Worm (Caenorhabditis elegans): ENCODE results near the gene Y39G8B.10.
A peak's percentile ranks its signal among the peaks of the same experiment; 100 is the strongest.

Y39G8B.10 gene

ce11 chrII:14018192-14018591, 35.3 kb upstream of the Y39G8B.10 start (continued):
- TF ChIP-seq sma-9 (GFP tag; optimal IDR thresholded peaks at IDR 0.05) (peak; percentile 78), sma-9 (tag; optimal IDR thresholded peaks at IDR 0.05) (no peak), F13H6.1 (tag; optimal IDR thresholded peaks at IDR 0.05) (peak; percentile 77), aly-2 (tag; optimal IDR thresholded peaks at IDR 0.05) (no peak), unc-39 (tag; optimal IDR thresholded peaks at IDR 0.05) (no peak), lsy-2 (tag; optimal IDR thresholded peaks at IDR 0.05) (peak; percentile 66 to 77), fos-1 (tag; optimal IDR thresholded peaks at IDR 0.05) (peak; percentile 33), nhr-10 (tag; optimal IDR thresholded peaks at IDR 0.05) (peak; percentile 26), crh-2 (tag; optimal IDR thresholded peaks at IDR 0.05) (peak; percentile 85), alr-1 (tag; optimal IDR thresholded peaks at IDR 0.05) (no peak)

- TF ChIP-seq peb-1 (tag; optimal IDR thresholded peaks at IDR 0.05), result no peak
- no peak for TF ChIP-seq lin-11 (tag; optimal IDR thresholded peaks at IDR 0.05)
- no peak for TF ChIP-seq nhr-12 (tag; optimal IDR thresholded peaks at IDR 0.05)
- TF ChIP-seq gmeb-1 (tag; optimal IDR thresholded peaks at IDR 0.05), result no peak
- no peak for TF ChIP-seq lin-39 (tag; optimal IDR thresholded peaks at IDR 0.05)
- TF ChIP-seq R02D3.7 (tag; optimal IDR thresholded peaks at IDR 0.05), result no peak
- no peak for TF ChIP-seq alr-1 (tag; optimal IDR thresholded peaks at IDR 0.05)
- TF ChIP-seq unc-55 (GFP tag; optimal IDR thresholded peaks at IDR 0.05), result no peak
- TF ChIP-seq lsy-2 (tag; optimal IDR thresholded peaks at IDR 0.05), result no peak
- TF ChIP-seq sma-3 (GFP tag; optimal IDR thresholded peaks at IDR 0.05), result no peak
- no peak for TF ChIP-seq ama-1 (optimal IDR thresholded peaks at IDR 0.05)
- TF ChIP-seq ceh-82 (tag; optimal IDR thresholded peaks at IDR 0.05), result no peak
- TF ChIP-seq elt-1 (tag; optimal IDR thresholded peaks at IDR 0.05), result no peak
- TF ChIP-seq crh-2 (tag; optimal IDR thresholded peaks at IDR 0.05), result no peak
- no peak for TF ChIP-seq nhr-21 (tag; optimal IDR thresholded peaks at IDR 0.05)
- TF ChIP-seq nhr-237 (tag; optimal IDR thresholded peaks at IDR 0.05), result no peak
These were observed 34.0 kb upstream of the Y39G8B.10 start, which contains the start of gene cyp-37A1 for ce11 chrII:14016865-14017264. Gene cyp-37A1, minus strand, starts transcription at chrII:14016965.

- no peak for TF ChIP-seq ceh-16 (tag; optimal IDR thresholded peaks at IDR 0.05)
- TF ChIP-seq sma-9 (GFP tag; optimal IDR thresholded peaks at IDR 0.05), result no peak
- no peak for TF ChIP-seq sma-9 (tag; optimal IDR thresholded peaks at IDR 0.05)
- TF ChIP-seq sma-3 (GFP tag; optimal IDR thresholded peaks at IDR 0.05), result no peak
- no peak for TF ChIP-seq nhr-23 (tag; optimal IDR thresholded peaks at IDR 0.05)
- no peak for TF ChIP-seq lsy-2 (tag; optimal IDR thresholded peaks at IDR 0.05)
These were observed 31.7 kb upstream of the Y39G8B.10 start for ce11 chrII:14014637-14015036.

ce11 chrII:14010656-14011376, 27.9 kb upstream of the Y39G8B.10 start, which contains the start of gene F01D5.8:
Gene F01D5.8, plus strand, starts transcription at chrII:14010706.
- TF ChIP-seq unc-39 (tag; optimal IDR thresholded peaks at IDR 0.05), result no peak
- peak; percentile 47 for TF ChIP-seq snpc-4 (tag; optimal IDR thresholded peaks at IDR 0.05)
- no peak for TF ChIP-seq nhr-25 (tag; optimal IDR thresholded peaks at IDR 0.05)
- TF ChIP-seq mdl-1 (tag; optimal IDR thresholded peaks at IDR 0.05), result no peak
- peak; percentile 75 for TF ChIP-seq fos-1 (tag; optimal IDR thresholded peaks at IDR 0.05)

ce11 chrII:14008359-14008758, 25.4 kb upstream of the Y39G8B.10 start, which contains the start of gene F01D5.7:
Gene F01D5.7, plus strand, starts transcription at chrII:14008659.
- no peak for TF ChIP-seq ztf-1 (GFP tag; conservative IDR thresholded peaks at IDR 0.05)
- no peak for TF ChIP-seq nhr-21 (tag; optimal IDR thresholded peaks at IDR 0.05)
- TF ChIP-seq ceh-82 (tag; optimal IDR thresholded peaks at IDR 0.05), result no peak
- TF ChIP-seq dmd-4 (tag; optimal IDR thresholded peaks at IDR 0.05), result no peak
- TF ChIP-seq elt-1 (tag; optimal IDR thresholded peaks at IDR 0.05), result no peak
- TF ChIP-seq sma-3 (GFP tag; optimal IDR thresholded peaks at IDR 0.05), result no peak
- TF ChIP-seq peb-1 (tag; optimal IDR thresholded peaks at IDR 0.05), result no peak
- no peak for TF ChIP-seq nhr-12 (tag; optimal IDR thresholded peaks at IDR 0.05)
- TF ChIP-seq blmp-1 (tag; optimal IDR thresholded peaks at IDR 0.05; ENCODE audit: insufficient read depth), result no peak
- no peak for TF ChIP-seq ZK546.5 (tag; optimal IDR thresholded peaks at IDR 0.05)
- no peak for TF ChIP-seq skn-1 (tag; optimal IDR thresholded peaks at IDR 0.05)
- no peak for TF ChIP-seq F13H6.1 (tag; optimal IDR thresholded peaks at IDR 0.05)
- TF ChIP-seq nhr-23 (tag; optimal IDR thresholded peaks at IDR 0.05), result no peak
- TF ChIP-seq ztf-4 (tag; optimal IDR thresholded peaks at IDR 0.05), result no peak
- no peak for TF ChIP-seq lin-11 (tag; optimal IDR thresholded peaks at IDR 0.05)
- TF ChIP-seq snpc-4 (tag; optimal IDR thresholded peaks at IDR 0.05), result no peak
- no peak for TF ChIP-seq nhr-10 (tag; optimal IDR thresholded peaks at IDR 0.05)
- TF ChIP-seq unc-55 (GFP tag; optimal IDR thresholded peaks at IDR 0.05), result no peak
